Worm (Caenorhabditis elegans) whole organism, L4 larva: ENCODE data around the gene C09E7.10.

Experiments used
- F26F4.8 ChIP-seq: fragments of 200-800 bp; sonication (Bioruptor generic); conservative IDR thresholded peaks from 2 replicates; pipeline ENCODE4 v1.3.6; 2022; ENCODE audit warnings: missing genetic modification characterization, missing compliant biosample characterization
- F37D6.2 ChIP-seq: sonication (generic microtip); optimal IDR thresholded peaks from 2 replicates; lab custom pipeline; 2016; ENCODE audit warnings: mild to moderate bottlenecking, missing genetic modification characterization, missing compliant biosample characterization
- F44E2.7 ChIP-seq: fragments of 200-800 bp; sonication (Bioruptor generic); IDR thresholded peaks from 2 replicates; pipeline ENCODE4 v2.1.2; 2022; ENCODE audit warnings: missing genetic modification characterization, missing compliant biosample characterization
- T20F7.1 ChIP-seq: fragments of 200-800 bp; sonication (Bioruptor generic); optimal IDR thresholded peaks from 2 replicates; lab custom pipeline; 2018; ENCODE audit warnings: mild to moderate bottlenecking, missing genetic modification characterization, missing compliant biosample characterization
- Y48G9A.11 ChIP-seq: fragments of 200-800 bp; sonication (Bioruptor generic); IDR thresholded peaks from 2 replicates; pipeline ENCODE4 v1.3.6; 2022; ENCODE audit warnings: missing genetic modification reagents, missing genetic modification characterization, missing compliant biosample characterization
- Y75B8A.6 ChIP-seq: fragments of 200-800 bp; sonication (Bioruptor generic); IDR thresholded peaks from 2 replicates; pipeline ENCODE4 v1.3.6; 2022; ENCODE audit warnings: missing genetic modification reagents, missing genetic modification characterization, missing compliant biosample characterization
- arid-1 ChIP-seq: fragments of 200-800 bp; sonication (Bioruptor generic); conservative IDR thresholded peaks from 2 replicates; pipeline ENCODE4 v1.3.6; 2022; ENCODE audit warnings: missing genetic modification reagents, missing genetic modification characterization, missing compliant biosample characterization
- ceh-28 ChIP-seq: fragments of 150-350 bp; optimal IDR thresholded peaks from 2 replicates; lab custom pipeline; 2014; ENCODE audit warnings: missing biosample characterization, missing genetic modification reagents, missing genetic modification characterization
- ceh-82 ChIP-seq: sonication (generic microtip); optimal IDR thresholded peaks from 2 replicates; lab custom pipeline; 2017; ENCODE audit warnings: missing biosample characterization, missing genetic modification characterization
- cey-2 ChIP-seq: sonication (generic microtip); optimal IDR thresholded peaks from 3 replicates; lab custom pipeline; 2017; ENCODE audit warnings: missing genetic modification characterization, mild to moderate bottlenecking, missing compliant biosample characterization, antibody characterized with exemption, borderline replicate concordance; ENCODE audit not compliant: insufficient read depth
- ctbp-1 ChIP-seq: fragments of 200-800 bp; sonication (Bioruptor generic); IDR thresholded peaks from 2 replicates; pipeline ENCODE4 v1.3.6; 2022; ENCODE audit warnings: missing genetic modification reagents, missing genetic modification characterization, missing compliant biosample characterization
- daf-16 ChIP-seq, 3 experiments: sonication (generic microtip); optimal IDR thresholded peaks; 2 replicates each; lab custom pipeline; 2016 to 2017; ENCODE audit warnings: missing genetic modification characterization in 3 of 3, missing genetic modification reagents in 3 of 3, mild to moderate bottlenecking in 2 of 3, missing compliant biosample characterization in 2 of 3, missing biosample characterization in 1 of 3, moderate library complexity in 1 of 3
- dmd-6 ChIP-seq: fragments of 200-800 bp; sonication (Bioruptor generic); IDR thresholded peaks from 2 replicates; pipeline ENCODE4 v1.3.6; 2022; ENCODE audit warnings: missing genetic modification reagents, missing genetic modification characterization, missing compliant biosample characterization
- dve-1 ChIP-seq: sonication (generic microtip); optimal IDR thresholded peaks from 2 replicates; lab custom pipeline; 2017; ENCODE audit warnings: antibody characterized with exemption, mild to moderate bottlenecking, missing genetic modification characterization, missing compliant biosample characterization; ENCODE audit not compliant: insufficient read depth
- egl-27 ChIP-seq: sonication (generic microtip); optimal IDR thresholded peaks from 3 replicates; lab custom pipeline; 2017; ENCODE audit warnings: missing biosample characterization, missing genetic modification reagents, missing genetic modification characterization
- gei-8 ChIP-seq: fragments of 200-800 bp; sonication (Bioruptor generic); optimal IDR thresholded peaks from 2 replicates; lab custom pipeline; 2018; ENCODE audit warnings: mild to moderate bottlenecking, missing genetic modification characterization, missing compliant biosample characterization
- hlh-11 ChIP-seq: fragments of 200-800 bp; sonication (Bioruptor generic); optimal IDR thresholded peaks from 2 replicates; lab custom pipeline; 2018; ENCODE audit warnings: mild to moderate bottlenecking, missing genetic modification characterization, missing compliant biosample characterization
- hlh-30 ChIP-seq: sonication (generic microtip); optimal IDR thresholded peaks from 2 replicates; lab custom pipeline; 2017; ENCODE audit warnings: antibody characterized with exemption, mild to moderate bottlenecking, missing genetic modification characterization, missing compliant biosample characterization; ENCODE audit not compliant: insufficient read depth
- hmg-1.1 ChIP-seq: fragments of 200-800 bp; sonication (Bioruptor generic); IDR thresholded peaks from 2 replicates; pipeline ENCODE4 v1.3.6; 2022; ENCODE audit warnings: missing genetic modification reagents, missing genetic modification characterization, missing compliant biosample characterization
- lim-7 ChIP-seq: fragments of 200-800 bp; sonication (Bioruptor generic); IDR thresholded peaks from 2 replicates; pipeline ENCODE4 v1.3.6; 2022; ENCODE audit warnings: missing genetic modification characterization, missing compliant biosample characterization
- lin-1 ChIP-seq: fragments of 200-800 bp; sonication (Bioruptor generic); IDR thresholded peaks from 2 replicates; pipeline ENCODE4 v1.3.6; 2022; ENCODE audit warnings: missing genetic modification reagents, missing genetic modification characterization, missing compliant biosample characterization
- lsy-2 ChIP-seq, 2 experiments: fragments of 150-350 bp in 1 of 2; sonication (generic microtip) in 1 of 2; optimal IDR thresholded peaks; 2 replicates each; lab custom pipeline; 2014 to 2017; ENCODE audit warnings: missing biosample characterization in 2 of 2, missing genetic modification characterization in 2 of 2
- mes-2 ChIP-seq: sonication (generic microtip); optimal IDR thresholded peaks from 2 replicates; lab custom pipeline; 2016; ENCODE audit warnings: missing genotype, mild to moderate bottlenecking, missing genetic modification characterization, missing compliant biosample characterization; ENCODE audit not compliant: poor library complexity, severe bottlenecking
- mxl-3 ChIP-seq: fragments of 200-800 bp; sonication (Bioruptor generic); optimal IDR thresholded peaks from 2 replicates; lab custom pipeline; 2018; ENCODE audit warnings: mild to moderate bottlenecking, missing genetic modification characterization, missing compliant biosample characterization
- nhr-28 ChIP-seq: fragments of 150-350 bp; optimal IDR thresholded peaks from 2 replicates; lab custom pipeline; 2014; ENCODE audit warnings: missing biosample characterization, missing genetic modification characterization
- nhr-77 ChIP-seq: fragments of 150-350 bp; optimal IDR thresholded peaks from 2 replicates; lab custom pipeline; 2014; ENCODE audit warnings: missing biosample characterization, missing genetic modification characterization
- set-16 ChIP-seq: fragments of 200-800 bp; sonication (Bioruptor generic); IDR thresholded peaks from 2 replicates; pipeline ENCODE4 v1.3.6; 2022; ENCODE audit warnings: missing genetic modification reagents, missing genetic modification characterization, missing compliant biosample characterization
- tra-1 ChIP-seq: fragments of 200-800 bp; sonication (Bioruptor generic); IDR thresholded peaks from 2 replicates; pipeline ENCODE4 v1.3.6; 2022; ENCODE audit warnings: missing genetic modification reagents, missing genetic modification characterization, missing compliant biosample characterization
- unc-62 ChIP-seq, 3 experiments: fragments of 150-350 bp in 1 of 3; sonication (generic microtip); optimal IDR thresholded peaks in 2 of 3; peaks in 1 of 3; 1 replicate in 1 of 3; 2 replicates in 2 of 3; lab custom pipeline; 2014 to 2017; ENCODE audit warnings: missing biosample characterization in 3 of 3, missing genetic modification characterization in 3 of 3, missing genetic modification reagents in 3 of 3, missing genotype in 1 of 3
- zag-1 ChIP-seq: fragments of 150-350 bp; optimal IDR thresholded peaks from 2 replicates; lab custom pipeline; 2014; ENCODE audit warnings: missing biosample characterization, missing genetic modification characterization
- zfp-2 ChIP-seq: sonication (generic microtip); optimal IDR thresholded peaks from 2 replicates; lab custom pipeline; 2016; ENCODE audit warnings: mild to moderate bottlenecking, missing genetic modification characterization, missing compliant biosample characterization

C09E7.10 gene

DNA sequence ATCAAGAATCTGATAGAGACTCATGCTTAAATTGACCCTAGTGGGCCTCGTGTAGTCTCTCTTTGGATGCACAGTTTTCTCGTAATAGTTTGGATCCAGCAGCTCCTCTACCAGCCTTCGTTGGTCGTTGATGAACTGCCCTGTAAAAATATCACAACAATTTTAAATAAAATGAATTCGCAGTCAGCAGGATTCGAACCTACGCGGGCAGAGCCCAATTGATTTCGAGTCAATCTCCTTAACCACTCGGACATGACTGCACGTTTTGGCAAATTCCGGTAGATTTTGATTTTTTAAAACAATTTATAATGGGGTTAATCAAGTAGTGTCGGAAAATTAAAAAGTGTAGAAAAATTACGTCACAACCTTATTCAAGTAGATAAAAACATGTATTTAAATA is 6.1 kb downstream of the C09E7.10 start:
- TF ChIP-seq F26F4.8 (0 out of 2 replicates have a peak, but pooled peaks have one; percentile 8), F44E2.7 (GFP tag; lab: Robert Waterston, UW) (peak; percentile 61; the same call in 1 of the 2 replicates), lim-7 (GFP tag; lab: Robert Waterston, UW) (0 out of 2 replicates have a peak, but pooled peaks have one; percentile 54)

DNA sequence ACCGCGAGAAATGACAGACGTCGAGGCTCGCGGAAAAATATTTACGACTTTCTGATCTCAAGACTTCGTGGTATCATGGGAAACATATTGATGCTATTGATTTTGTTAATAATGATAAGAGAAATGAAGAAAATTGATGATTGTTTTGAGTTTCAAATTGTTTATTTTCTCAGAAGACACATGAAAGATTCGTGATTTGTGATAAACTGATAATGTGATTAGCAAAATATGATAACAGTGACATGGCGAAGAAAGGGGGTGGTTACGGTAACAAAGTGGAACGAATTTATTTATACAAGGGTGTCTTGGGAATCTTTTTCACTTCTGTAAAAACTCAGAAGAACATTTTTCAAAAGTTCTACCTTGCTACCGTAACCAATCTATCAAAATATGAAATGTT is 10.5 kb downstream of the C09E7.10 start:
- TF ChIP-seq unc-62 (GFP tag; optimal IDR thresholded peaks at IDR 0.05 in 1 of 2; lab: Kevin White, UChicago): peak in 1 of 2 experiments; percentile 64
- no peak for TF ChIP-seq unc-62 (tag; optimal IDR thresholded peaks at IDR 0.05; lab: Kevin White, UChicago)
- TF ChIP-seq daf-16 (GFP tag; optimal IDR thresholded peaks at IDR 0.05; lab: Kevin White, UChicago): no peak
- TF ChIP-seq daf-16 (tag; optimal IDR thresholded peaks at IDR 0.05; lab: Kevin White, UChicago): peak; percentile 73
- TF ChIP-seq cey-2 (tag; lab: Kevin White, UChicago): peak; percentile 44
- no peak for TF ChIP-seq egl-27 (tag; lab: Kevin White, UChicago)
- TF ChIP-seq Y75B8A.6 (GFP tag; lab: Robert Waterston, UW): no peak
- peak; percentile 44 for TF ChIP-seq dmd-6 (GFP tag; lab: Robert Waterston, UW)
- peak in 1 of 2 experiments; percentile 18 for TF ChIP-seq lsy-2 (tag; optimal IDR thresholded peaks at IDR 0.05; lab: Kevin White, UChicago)
- no peak for TF ChIP-seq lin-1
- TF ChIP-seq hlh-30: peak; percentile 31
- 0 out of 2 replicates have a peak, but pooled peaks have one; percentile 8 for TF ChIP-seq tra-1 (GFP tag; lab: Robert Waterston, UW)
- TF ChIP-seq nhr-28 (tag; lab: Kevin White, UChicago): peak; percentile 20
- peak; percentile 36 for TF ChIP-seq hlh-11 (tag; lab: Kevin White, UChicago)
- TF ChIP-seq lim-7 (GFP tag; lab: Robert Waterston, UW): no peak; the same call in 1 of the 2 replicates
- TF ChIP-seq nhr-77 (tag; lab: Kevin White, UChicago): no peak
- peak; percentile 14 for TF ChIP-seq dve-1 (tag; lab: Kevin White, UChicago)
- peak; percentile 22 for TF ChIP-seq T20F7.1

DNA sequence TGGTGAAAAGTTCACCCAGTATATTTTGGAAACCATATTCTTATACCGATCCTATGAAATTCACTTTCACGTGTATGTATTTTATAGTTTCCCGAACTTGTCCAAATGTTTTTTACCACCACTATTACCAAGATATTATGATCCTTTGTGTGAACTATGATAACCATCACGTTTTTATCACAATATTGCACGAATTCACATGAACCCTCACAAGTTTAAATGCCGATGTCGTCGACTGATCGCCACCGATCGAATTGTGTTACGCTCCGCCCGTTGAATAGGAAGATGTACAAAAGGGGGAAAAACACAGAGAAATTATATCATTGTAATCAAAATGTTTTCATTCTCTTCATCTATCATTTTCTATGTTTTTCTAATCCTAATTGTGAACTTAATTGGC is 11.5 kb downstream of the C09E7.10 start:
- TF ChIP-seq ceh-82 (no peak), F26F4.8 (no peak), nhr-28 (tag; lab: Kevin White, UChicago) (peak; percentile 77), mes-2 (tag; lab: Kevin White, UChicago) (no peak), hlh-11 (tag; lab: Kevin White, UChicago) (peak; percentile 5), mxl-3 (GFP tag; lab: Kevin White, UChicago) (peak; percentile 28), hlh-30 (peak; percentile 48)
- TF ChIP-seq, all 104 proteins: peak for 4

DNA sequence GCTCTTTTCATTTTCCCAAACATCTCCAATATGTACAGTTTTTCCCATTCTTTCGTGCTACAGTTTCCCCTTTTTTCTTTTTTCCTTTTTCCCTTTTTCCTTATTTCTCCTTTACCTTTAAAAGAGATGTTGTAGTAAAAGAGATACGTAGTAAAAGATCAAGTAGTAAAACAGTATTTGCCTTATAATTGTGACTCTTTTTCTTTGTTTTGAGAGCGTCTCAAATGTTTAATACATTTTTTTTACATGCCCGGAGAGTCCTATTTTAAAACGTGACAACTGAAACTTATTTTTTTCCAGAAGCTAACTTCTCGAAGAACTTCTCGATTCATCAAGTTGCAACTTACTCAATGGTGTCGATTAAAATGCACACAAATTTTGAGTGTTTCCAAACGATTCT is 12.0 kb downstream of the C09E7.10 start, which contains the start of gene F23F12.12:
F23F12.12 (plus strand) TSS at position 301 of the 400 bp plus-strand sequence.
- no peak for TF ChIP-seq zfp-2 (tag; lab: Kevin White, UChicago)
- TF ChIP-seq F26F4.8: no peak
- no peak for TF ChIP-seq T20F7.1
- TF ChIP-seq gei-8 (GFP tag; lab: Kevin White, UChicago): no peak
- TF ChIP-seq ceh-28 (tag; lab: Kevin White, UChicago): no peak
- TF ChIP-seq tra-1 (GFP tag; lab: Robert Waterston, UW): no peak
- TF ChIP-seq F44E2.7 (GFP tag; lab: Robert Waterston, UW): no peak
- no peak for TF ChIP-seq ceh-82
- TF ChIP-seq zag-1: no peak
- no peak for TF ChIP-seq mxl-3 (GFP tag; lab: Kevin White, UChicago)
- TF ChIP-seq ctbp-1: no peak
- TF ChIP-seq hmg-1.1 (GFP tag; lab: Robert Waterston, UW): no peak
- no peak for TF ChIP-seq F37D6.2
- no peak for TF ChIP-seq arid-1 (GFP tag; lab: Robert Waterston, UW)
- no peak for TF ChIP-seq set-16 (GFP tag; lab: Robert Waterston, UW)

DNA sequence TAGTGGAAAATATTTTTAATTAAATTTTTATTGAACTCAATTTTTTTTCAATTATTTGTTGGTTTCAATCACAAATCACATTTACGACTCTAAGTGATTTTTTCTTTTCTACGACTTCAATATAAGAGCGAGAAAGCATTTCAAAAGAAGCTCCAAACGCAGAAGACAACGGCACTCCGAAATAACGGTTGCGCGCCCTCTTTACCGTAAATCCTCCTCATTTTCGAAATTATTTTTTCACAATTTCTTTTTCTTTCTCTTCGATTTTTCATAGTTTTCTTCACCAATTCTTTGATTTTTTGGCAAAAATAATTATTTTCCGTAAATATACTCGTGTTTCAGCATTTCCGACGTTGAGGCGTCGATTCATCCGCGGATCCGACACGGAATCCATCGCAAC is 15.7 kb downstream of the C09E7.10 start:
- peak; percentile 95 for TF ChIP-seq Y48G9A.11 (GFP tag; lab: Robert Waterston, UW)
